Fruit fly (Drosophila melanogaster) whole organism, embryonic: Measurements from ENCODE around the gene IntS4.

Experiments used
- Atf-2 ChIP-seq: fragments of 200-800 bp; sonication (Bioruptor generic); optimal IDR thresholded peaks from 2 replicates; lab custom pipeline; 2016; ENCODE audit warnings: missing biosample characterization, missing genetic modification characterization
- Atf3 ChIP-seq: fragments of 200-800 bp; sonication (Bioruptor generic); optimal IDR thresholded peaks from 3 replicates; lab custom pipeline; 2016; ENCODE audit warnings: missing biosample characterization, missing genetic modification characterization
- CG10366 ChIP-seq: fragments of 200-800 bp; sonication (Bioruptor generic); IDR thresholded peaks from 2 replicates; pipeline ENCODE4 v1.3.6; 2022; ENCODE audit warnings: missing biosample characterization, missing genetic modification characterization
- CG10543 ChIP-seq: fragments of 200-800 bp; sonication (Bioruptor generic); optimal IDR thresholded peaks from 3 replicates; lab custom pipeline; 2017; ENCODE audit warnings: missing biosample characterization, mild to moderate bottlenecking, missing genetic modification characterization, moderate library complexity
- CG11085 ChIP-seq: fragments of 200-800 bp; sonication (Bioruptor generic); IDR thresholded peaks from 2 replicates; pipeline ENCODE4 v1.3.6; 2022; ENCODE audit warnings: missing biosample characterization, missing genetic modification characterization
- CG15269 ChIP-seq: fragments of 200-800 bp; sonication (Bioruptor generic); optimal IDR thresholded peaks from 2 replicates; lab custom pipeline; 2018; ENCODE audit warnings: missing biosample characterization, mild to moderate bottlenecking, missing genetic modification characterization, moderate library complexity
- CG15514 ChIP-seq: fragments of 200-800 bp; sonication (Bioruptor generic); optimal IDR thresholded peaks from 3 replicates; lab custom pipeline; 2017; ENCODE audit warnings: missing biosample characterization, missing genetic modification characterization, mild to moderate bottlenecking, moderate library complexity, missing genetic modification reagents
- CG1647 ChIP-seq: fragments of 200-800 bp; sonication (Bioruptor generic); optimal IDR thresholded peaks from 3 replicates; lab custom pipeline; 2016; ENCODE audit warnings: missing biosample characterization, missing genetic modification characterization
- CG17802 ChIP-seq: fragments of 200-800 bp; sonication (Bioruptor generic); optimal IDR thresholded peaks from 2 replicates; lab custom pipeline; 2018; ENCODE audit warnings: missing biosample characterization, mild to moderate bottlenecking, missing genetic modification characterization, moderate library complexity
- CG30431 ChIP-seq: fragments of 200-800 bp; sonication (Bioruptor generic); optimal IDR thresholded peaks from 2 replicates; lab custom pipeline; 2017; ENCODE audit warnings: missing biosample characterization, missing genetic modification characterization
- CG3065 ChIP-seq: fragments of 200-800 bp; sonication (Bioruptor generic); optimal IDR thresholded peaks from 2 replicates; lab custom pipeline; 2016; ENCODE audit warnings: missing biosample characterization, missing genetic modification characterization
- CG3163 ChIP-seq: fragments of 200-800 bp; sonication (Bioruptor generic); optimal IDR thresholded peaks from 3 replicates; lab custom pipeline; 2016; ENCODE audit warnings: missing biosample characterization, missing genetic modification characterization
- CG4424 ChIP-seq: fragments of 200-800 bp; sonication (Bioruptor generic); optimal IDR thresholded peaks from 3 replicates; lab custom pipeline; 2016; ENCODE audit warnings: missing biosample characterization, missing genetic modification characterization
- CG4707 ChIP-seq: fragments of 200-800 bp; sonication (Bioruptor generic); optimal IDR thresholded peaks from 2 replicates; lab custom pipeline; 2018; ENCODE audit warnings: missing biosample characterization, mild to moderate bottlenecking, missing genetic modification characterization, moderate library complexity
- CG4730 ChIP-seq: fragments of 200-800 bp; sonication (Bioruptor generic); IDR thresholded peaks from 2 replicates; pipeline ENCODE4 v1.3.6; 2022; ENCODE audit warnings: missing biosample characterization, missing genetic modification characterization
- CG7745 ChIP-seq: fragments of 200-800 bp; sonication (Bioruptor generic); optimal IDR thresholded peaks from 2 replicates; lab custom pipeline; 2018; ENCODE audit warnings: missing biosample characterization, mild to moderate bottlenecking, missing genetic modification characterization, moderate library complexity
- CG7839 ChIP-seq: fragments of 200-800 bp; sonication (Bioruptor generic); optimal IDR thresholded peaks from 3 replicates; lab custom pipeline; 2018; ENCODE audit warnings: missing biosample characterization, mild to moderate bottlenecking, missing genetic modification characterization, moderate library complexity
- CG8944 ChIP-seq: fragments of 200-800 bp; sonication (Bioruptor generic); optimal IDR thresholded peaks from 3 replicates; lab custom pipeline; 2016; ENCODE audit warnings: missing biosample characterization, missing genetic modification characterization
- CG9609 ChIP-seq: fragments of 200-800 bp; sonication (Bioruptor generic); optimal IDR thresholded peaks from 3 replicates; lab custom pipeline; 2016; ENCODE audit warnings: missing biosample characterization, missing genetic modification characterization
- CG9727 ChIP-seq: fragments of 200-800 bp; sonication (Bioruptor generic); optimal IDR thresholded peaks from 3 replicates; lab custom pipeline; 2017; ENCODE audit warnings: missing biosample characterization, mild to moderate bottlenecking, missing genetic modification characterization
- CG9817 ChIP-seq: fragments of 200-800 bp; sonication (Bioruptor generic); optimal IDR thresholded peaks from 2 replicates; lab custom pipeline; 2018; ENCODE audit warnings: missing biosample characterization, mild to moderate bottlenecking, missing genetic modification characterization, moderate library complexity
- CTCF ChIP-seq: fragments of 200-800 bp; sonication (Bioruptor generic); optimal IDR thresholded peaks from 2 replicates; lab custom pipeline; 2017; ENCODE audit warnings: missing biosample characterization, mild to moderate bottlenecking, missing genetic modification characterization, moderate library complexity
- CkIIα-i1 ChIP-seq: fragments of 200-800 bp; sonication (Bioruptor generic); IDR thresholded peaks from 2 replicates; pipeline ENCODE4 v1.3.6; 2022; ENCODE audit warnings: missing biosample characterization, missing genetic modification characterization
- Dad ChIP-seq: fragments of 200-800 bp; sonication (Bioruptor generic); optimal IDR thresholded peaks from 3 replicates; lab custom pipeline; 2016; ENCODE audit warnings: missing biosample characterization, missing genetic modification characterization
- Dek ChIP-seq: fragments of 200-800 bp; sonication (Bioruptor generic); optimal IDR thresholded peaks from 3 replicates; lab custom pipeline; 2019; ENCODE audit warnings: missing biosample characterization, mild to moderate bottlenecking, missing genetic modification characterization, moderate library complexity
- Dp ChIP-seq: fragments of 200-800 bp; sonication (Bioruptor generic); optimal IDR thresholded peaks from 2 replicates; lab custom pipeline; 2018; ENCODE audit warnings: missing biosample characterization, mild to moderate bottlenecking, missing genetic modification characterization, moderate library complexity
- Dref ChIP-seq: fragments of 200-800 bp; sonication (Bioruptor generic); IDR thresholded peaks from 2 replicates; pipeline ENCODE4 v1.3.6; 2022; ENCODE audit warnings: missing biosample characterization, missing genetic modification characterization
- Gsc ChIP-seq: fragments of 200-800 bp; sonication (Bioruptor generic); IDR thresholded peaks from 2 replicates; pipeline ENCODE4 v1.3.6; 2022; ENCODE audit warnings: missing biosample characterization, missing genetic modification characterization
- Hr51 ChIP-seq, 2 experiments: fragments of 200-800 bp; sonication (Bioruptor generic); optimal IDR thresholded peaks; 2 replicates in 1 of 2; 3 replicates in 1 of 2; lab custom pipeline; 2016 to 2018; ENCODE audit warnings: missing biosample characterization in 2 of 2, missing genetic modification characterization in 2 of 2, mild to moderate bottlenecking in 1 of 2, moderate library complexity in 1 of 2
- Lhr ChIP-seq: fragments of 200-800 bp; sonication (Bioruptor generic); optimal IDR thresholded peaks from 3 replicates; lab custom pipeline; 2017; ENCODE audit warnings: mild to moderate bottlenecking, missing biosample characterization, missing genetic modification reagents, missing genetic modification characterization
- Mad ChIP-seq: fragments of 200-800 bp; sonication (Bioruptor generic); optimal IDR thresholded peaks from 2 replicates; lab custom pipeline; 2016; ENCODE audit warnings: missing biosample characterization, missing genetic modification characterization
- Tbp ChIP-seq: fragments of >200 bp; optimal IDR thresholded peaks from 2 replicates; lab custom pipeline; 2018; ENCODE audit warnings: missing biosample characterization, missing genetic modification characterization
- YL-1 ChIP-seq: fragments of 200-800 bp; sonication (Bioruptor generic); optimal IDR thresholded peaks from 3 replicates; lab custom pipeline; 2017; ENCODE audit warnings: missing biosample characterization, mild to moderate bottlenecking, missing genetic modification characterization
- dm ChIP-seq: fragments of 200-800 bp; sonication (Bioruptor generic); optimal IDR thresholded peaks from 3 replicates; lab custom pipeline; 2016; ENCODE audit warnings: missing biosample characterization, missing genetic modification characterization
- ftz-f1 ChIP-seq: fragments of 200-800 bp; sonication (Bioruptor generic); optimal IDR thresholded peaks from 2 replicates; lab custom pipeline; 2016; ENCODE audit warnings: missing biosample characterization, missing genetic modification characterization
- kah ChIP-seq: fragments of 200-800 bp; sonication (Bioruptor generic); optimal IDR thresholded peaks from 2 replicates; lab custom pipeline; 2018; ENCODE audit warnings: missing biosample characterization, mild to moderate bottlenecking, missing genetic modification characterization
- ken ChIP-seq: fragments of 200-800 bp; sonication (Bioruptor generic); IDR thresholded peaks from 3 replicates; pipeline ENCODE4 v1.3.6; 2022; ENCODE audit warnings: missing biosample characterization, missing genetic modification characterization
- nerfin-1 ChIP-seq: fragments of 200-800 bp; sonication (Bioruptor generic); optimal IDR thresholded peaks from 3 replicates; lab custom pipeline; 2019; ENCODE audit warnings: missing biosample characterization, mild to moderate bottlenecking, missing genetic modification characterization, moderate library complexity
- peb ChIP-seq: fragments of 200-800 bp; sonication (Bioruptor generic); IDR thresholded peaks from 2 replicates; pipeline ENCODE4 v1.3.6; 2022; ENCODE audit warnings: missing biosample characterization, missing genetic modification characterization
- pfk ChIP-seq: fragments of 200-800 bp; sonication (Bioruptor generic); optimal IDR thresholded peaks from 2 replicates; lab custom pipeline; 2018; ENCODE audit warnings: missing biosample characterization, mild to moderate bottlenecking, missing genetic modification characterization, moderate library complexity
- phol ChIP-seq: fragments of 200-800 bp; sonication (Bioruptor generic); optimal IDR thresholded peaks from 3 replicates; lab custom pipeline; 2018; ENCODE audit warnings: missing biosample characterization, mild to moderate bottlenecking, missing genetic modification characterization, moderate library complexity
- pnt ChIP-seq: fragments of 200-800 bp; sonication (Bioruptor generic); optimal IDR thresholded peaks from 3 replicates; lab custom pipeline; 2016; ENCODE audit warnings: missing biosample characterization, missing genetic modification characterization
- ro ChIP-seq: fragments of 200-800 bp; sonication (Bioruptor generic); IDR thresholded peaks from 2 replicates; pipeline ENCODE4 v1.3.6; 2022; ENCODE audit warnings: missing biosample characterization, missing genetic modification characterization
- sc ChIP-seq, 3 experiments: fragments of >200 bp in 2 of 3; fragments of 200-800 bp in 1 of 3; sonication (Bioruptor generic) in 1 of 3; optimal IDR thresholded peaks; 2 replicates in 2 of 3; 3 replicates in 1 of 3; lab custom pipeline; 2017; ENCODE audit warnings: mild to moderate bottlenecking in 1 of 3, missing biosample characterization in 1 of 3, missing genetic modification characterization in 1 of 3, missing genetic modification reagents in 1 of 3
- seq ChIP-seq: fragments of 200-800 bp; sonication (Bioruptor generic); IDR thresholded peaks from 2 replicates; pipeline ENCODE4 v1.3.6; 2022; ENCODE audit warnings: missing biosample characterization, missing genetic modification characterization
- slbo ChIP-seq: fragments of 200-800 bp; sonication (Bioruptor generic); IDR thresholded peaks from 2 replicates; pipeline ENCODE4 v1.3.6; 2022; ENCODE audit warnings: missing biosample characterization, missing genetic modification characterization
- sqz ChIP-seq: fragments of 200-800 bp; sonication (Bioruptor generic); optimal IDR thresholded peaks from 3 replicates; lab custom pipeline; 2018; ENCODE audit warnings: missing biosample characterization, mild to moderate bottlenecking, missing genetic modification characterization
- trem ChIP-seq: fragments of 200-800 bp; optimal IDR thresholded peaks from 3 replicates; lab custom pipeline; 2019; ENCODE audit warnings: missing biosample characterization, mild to moderate bottlenecking, missing genetic modification characterization, moderate library complexity
- tx ChIP-seq: fragments of 200-800 bp; sonication (Bioruptor generic); optimal IDR thresholded peaks from 2 replicates; lab custom pipeline; 2016; ENCODE audit warnings: missing biosample characterization, missing genetic modification characterization
- vnd ChIP-seq: fragments of 200-800 bp; sonication (Bioruptor generic); IDR thresholded peaks from 3 replicates; pipeline ENCODE4 v1.3.6; 2022; ENCODE audit warnings: missing biosample characterization, missing genetic modification characterization; ENCODE audit not compliant: partially characterized antibody

The IntS4 gene

DNA sequence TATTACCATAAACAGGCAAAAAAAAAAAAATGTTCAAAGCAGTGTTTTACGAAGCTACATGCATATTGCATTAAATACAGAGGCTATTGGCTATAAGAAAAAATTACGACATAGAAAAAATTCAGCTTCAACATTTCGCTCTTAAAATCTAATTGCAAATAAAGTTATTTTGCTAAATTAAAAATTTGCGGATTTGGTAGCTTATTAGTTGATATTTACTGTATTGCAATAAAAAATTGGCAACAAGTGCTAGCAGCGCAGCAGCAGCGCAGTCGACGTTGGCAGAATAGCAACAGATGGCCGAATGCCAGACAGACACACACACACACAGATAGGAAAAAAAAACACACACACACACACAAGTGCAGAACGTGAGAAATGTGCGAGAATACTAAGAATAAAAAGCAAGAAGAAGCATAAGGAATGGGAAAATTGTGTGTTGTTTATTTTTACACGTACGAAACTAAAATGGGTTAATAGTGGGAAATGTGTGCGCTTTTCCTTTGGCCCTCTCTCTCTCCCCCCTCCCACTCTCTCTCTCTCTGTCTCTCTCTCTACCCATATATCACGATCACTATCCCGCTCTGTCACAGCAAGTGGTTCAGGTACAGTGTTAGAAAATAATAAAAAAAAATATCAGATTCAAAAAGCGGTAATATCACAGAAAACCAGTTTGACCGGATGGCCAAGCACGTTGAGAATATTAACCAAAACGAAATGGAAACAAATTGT, 24.8 kb downstream of the IntS4 start (continued):
- no peak for TF ChIP-seq sc (optimal IDR thresholded peaks at IDR 0.05; lab: Kevin White, UChicago)
- TF ChIP-seq sc (GFP tag; optimal IDR thresholded peaks at IDR 0.05; lab: Kevin White, UChicago) = no peak
- peak; percentile 58 for TF ChIP-seq sqz (GFP tag; lab: Kevin White, UChicago)
- peak; percentile 34 for TF ChIP-seq CG7839 (tag; lab: Kevin White, UChicago)
- no peak for TF ChIP-seq CTCF (GFP tag; lab: Kevin White, UChicago)
- TF ChIP-seq CG7745 = no peak
- no peak for TF ChIP-seq CG8944 (GFP tag; lab: Kevin White, UChicago)
- no peak for TF ChIP-seq Dad (GFP tag; lab: Kevin White, UChicago)
- TF ChIP-seq CG10543 = no peak
- TF ChIP-seq dm (GFP tag; lab: Kevin White, UChicago) = no peak
- TF ChIP-seq Mad = no peak
- TF ChIP-seq CG4707 = no peak
- no peak for TF ChIP-seq CG1647 (GFP tag; lab: Kevin White, UChicago)
- no peak for TF ChIP-seq pnt
- TF ChIP-seq CG3163 = no peak
- TF ChIP-seq Atf-2 (GFP tag; lab: Kevin White, UChicago) = no peak
- no peak for TF ChIP-seq CG30431
- no peak for TF ChIP-seq CG4424 (GFP tag; lab: Kevin White, UChicago)
- TF ChIP-seq Tbp (GFP tag; lab: Kevin White, UChicago) = no peak
- TF ChIP-seq Dek (tag; lab: Kevin White, UChicago) = peak; percentile 53
- TF ChIP-seq ro (GFP tag; lab: Robert Waterston, UW) = no peak
- no peak for TF ChIP-seq CG10366 (GFP tag; lab: Robert Waterston, UW)
- TF ChIP-seq CG11085 (GFP tag; lab: Robert Waterston, UW) = no peak
- peak; percentile 59 for TF ChIP-seq kah (GFP tag; lab: Kevin White, UChicago)
- peak; percentile 34 for TF ChIP-seq CG9727 (GFP tag; lab: Kevin White, UChicago)
- TF ChIP-seq YL-1 (GFP tag; lab: Kevin White, UChicago) = no peak
- TF ChIP-seq CG9609 (GFP tag; lab: Kevin White, UChicago) = no peak
- no peak for TF ChIP-seq CG3065
- TF ChIP-seq CkIIα-i1 = no peak
- no peak for TF ChIP-seq ken (GFP tag; lab: Robert Waterston, UW)
- TF ChIP-seq ftz-f1 (GFP tag; lab: Kevin White, UChicago) = no peak
- TF ChIP-seq CG4730 (GFP tag; lab: Robert Waterston, UW) = 0 out of 2 replicates have a peak, but pooled peaks have one; percentile 14
- TF ChIP-seq CG9817 (tag; lab: Kevin White, UChicago) = peak; percentile 54
- peak; percentile 16 for TF ChIP-seq CG15514 (GFP tag; lab: Kevin White, UChicago)
- no peak for TF ChIP-seq Dp (GFP tag; lab: Kevin White, UChicago)
- TF ChIP-seq Lhr (GFP tag; lab: Kevin White, UChicago) = no peak
- peak; percentile 11 for TF ChIP-seq phol (tag; lab: Kevin White, UChicago)
- TF ChIP-seq slbo (GFP tag; lab: Robert Waterston, UW) = peak; percentile 74
- TF ChIP-seq Dref (GFP tag; lab: Robert Waterston, UW) = no peak
- no peak for TF ChIP-seq Gsc (GFP tag; lab: Robert Waterston, UW)
- TF ChIP-seq tx (GFP tag; lab: Kevin White, UChicago) = peak; percentile 24
- TF ChIP-seq Hr51 (GFP tag; optimal IDR thresholded peaks at IDR 0.05; lab: Kevin White, UChicago) = peak in 1 of 2 experiments; percentile 55
- no peak for TF ChIP-seq nerfin-1
- no peak for TF ChIP-seq trem
- TF ChIP-seq peb (GFP tag; lab: Robert Waterston, UW) = no peak
- peak; percentile 47; the same call in 1 of the 2 replicates for TF ChIP-seq seq (GFP tag; lab: Robert Waterston, UW)
- no peak for TF ChIP-seq Atf3 (GFP tag; lab: Kevin White, UChicago)
- no peak for TF ChIP-seq vnd (GFP tag; lab: Robert Waterston, UW)
- TF ChIP-seq pfk = no peak
- TF ChIP-seq CG17802 (tag; lab: Kevin White, UChicago) = no peak
- peak; percentile 38 for TF ChIP-seq CG15269 (tag; lab: Kevin White, UChicago)
